Worm (Caenorhabditis elegans) whole organism, young adult: Measurements from ENCODE around the gene str-48.

Experiments used
- C06A6.2 ChIP-seq: fragments of 200-800 bp; sonication (Bioruptor generic); conservative IDR thresholded peaks from 2 replicates; pipeline ENCODE4 v1.3.6; 2022; ENCODE audit warnings: missing genetic modification characterization, missing compliant biosample characterization
- D2030.7 ChIP-seq: fragments of 200-800 bp; sonication (Bioruptor generic); IDR thresholded peaks from 2 replicates; pipeline ENCODE4 v1.3.6; 2022; ENCODE audit warnings: missing genetic modification reagents, missing genetic modification characterization, missing compliant biosample characterization
- F33H1.4 ChIP-seq: fragments of 200-800 bp; sonication (Bioruptor generic); IDR thresholded peaks from 2 replicates; pipeline ENCODE4 v1.3.6; 2022; ENCODE audit warnings: missing genetic modification reagents, missing genetic modification characterization, missing compliant biosample characterization
- F49E8.2 ChIP-seq: sonication (generic microtip); optimal IDR thresholded peaks from 3 replicates; lab custom pipeline; 2017; ENCODE audit warnings: missing genetic modification characterization, mild to moderate bottlenecking, missing compliant biosample characterization, antibody characterized with exemption, moderate library complexity; ENCODE audit not compliant: insufficient read depth
- F55B11.4 ChIP-seq: sonication (generic microtip); optimal IDR thresholded peaks from 2 replicates; lab custom pipeline; 2016; ENCODE audit warnings: missing compliant biosample characterization, missing genetic modification characterization, borderline replicate concordance; ENCODE audit not compliant: insufficient read depth
- F57A8.1 ChIP-seq: fragments of 200-800 bp; sonication (Bioruptor generic); optimal IDR thresholded peaks from 2 replicates; lab custom pipeline; 2018; ENCODE audit warnings: mild to moderate bottlenecking, missing genetic modification characterization, moderate library complexity, missing compliant biosample characterization
- K11D2.4 ChIP-seq: fragments of 200-800 bp; sonication (Bioruptor generic); IDR thresholded peaks from 2 replicates; pipeline ENCODE4 v1.3.6; 2022; ENCODE audit warnings: missing genetic modification reagents, missing genetic modification characterization, missing compliant biosample characterization
- K12H6.12 ChIP-seq: fragments of 200-800 bp; sonication (Bioruptor generic); optimal IDR thresholded peaks from 2 replicates; lab custom pipeline; 2018; ENCODE audit warnings: mild to moderate bottlenecking, missing genetic modification characterization, missing compliant biosample characterization
- Y67H2A.10 ChIP-seq: fragments of 200-800 bp; sonication (Bioruptor generic); conservative IDR thresholded peaks from 2 replicates; pipeline ENCODE4 v1.3.6; 2022; ENCODE audit warnings: missing genetic modification reagents, missing genetic modification characterization, missing compliant biosample characterization
- Y95B8A.8 ChIP-seq: fragments of 200-800 bp; sonication (Bioruptor generic); IDR thresholded peaks from 2 replicates; pipeline ENCODE4 v1.3.6; 2022; ENCODE audit warnings: missing genetic modification reagents, missing genetic modification characterization, missing compliant biosample characterization
- ZK185.1 ChIP-seq: sonication (generic microtip); optimal IDR thresholded peaks from 2 replicates; lab custom pipeline; 2016; ENCODE audit warnings: mild to moderate bottlenecking, missing genetic modification characterization, missing compliant biosample characterization; ENCODE audit not compliant: poor library complexity, severe bottlenecking
- attf-3 ChIP-seq: fragments of 200-800 bp; sonication (Bioruptor generic); conservative IDR thresholded peaks from 2 replicates; pipeline ENCODE4 v1.3.6; 2022; ENCODE audit warnings: missing genetic modification reagents, missing genetic modification characterization, missing compliant biosample characterization
- attf-5 ChIP-seq: fragments of 200-800 bp; sonication (Bioruptor generic); optimal IDR thresholded peaks from 2 replicates; lab custom pipeline; 2018; ENCODE audit warnings: mild to moderate bottlenecking, missing genetic modification characterization, missing compliant biosample characterization
- attf-6 ChIP-seq: fragments of 200-800 bp; sonication (Bioruptor generic); IDR thresholded peaks from 2 replicates; pipeline ENCODE4 v1.3.6; 2022; ENCODE audit warnings: missing genetic modification reagents, missing genetic modification characterization, missing compliant biosample characterization
- ceh-27 ChIP-seq: fragments of 200-800 bp; sonication (Bioruptor generic); optimal IDR thresholded peaks from 2 replicates; lab custom pipeline; 2018; ENCODE audit warnings: mild to moderate bottlenecking, missing genetic modification characterization, moderate library complexity, missing compliant biosample characterization
- ceh-58 ChIP-seq: fragments of 200-800 bp; sonication (Bioruptor generic); IDR thresholded peaks from 2 replicates; pipeline ENCODE4 v1.3.6; 2022; ENCODE audit warnings: missing genetic modification characterization, missing compliant biosample characterization
- chd-7 ChIP-seq: sonication (generic microtip); optimal IDR thresholded peaks from 2 replicates; lab custom pipeline; 2016; ENCODE audit warnings: mild to moderate bottlenecking, missing genetic modification characterization, moderate library complexity, missing compliant biosample characterization
- dox-1 ChIP-seq: fragments of 200-800 bp; sonication (Bioruptor generic); IDR thresholded peaks from 2 replicates; pipeline ENCODE4 v1.3.6; 2022; ENCODE audit warnings: missing genetic modification reagents, missing genetic modification characterization, missing compliant biosample characterization
- dpff-1 ChIP-seq: sonication (generic microtip); optimal IDR thresholded peaks from 2 replicates; lab custom pipeline; 2017; ENCODE audit warnings: mild to moderate bottlenecking, missing genetic modification characterization, missing compliant biosample characterization
- dpl-1 ChIP-seq: fragments of 150-350 bp; optimal IDR thresholded peaks from 2 replicates; lab custom pipeline; 2014; ENCODE audit warnings: missing biosample characterization, missing genetic modification reagents, missing genetic modification characterization
- ekl-4 ChIP-seq: fragments of 200-800 bp; sonication (Bioruptor generic); IDR thresholded peaks from 2 replicates; pipeline ENCODE4 v1.3.6; 2022; ENCODE audit warnings: missing genetic modification reagents, missing genetic modification characterization, missing compliant biosample characterization
- hmg-1.2 ChIP-seq: fragments of 200-800 bp; sonication (Bioruptor generic); IDR thresholded peaks from 2 replicates; pipeline ENCODE4 v1.3.6; 2022; ENCODE audit warnings: missing genetic modification reagents, missing genetic modification characterization, missing compliant biosample characterization
- hrde-1 ChIP-seq: sonication (generic microtip); optimal IDR thresholded peaks from 2 replicates; lab custom pipeline; 2016; ENCODE audit warnings: missing genetic modification characterization, mild to moderate bottlenecking, missing compliant biosample characterization, moderate library complexity, missing genotype, missing genetic modification reagents, borderline replicate concordance
- let-607 ChIP-seq, 2 experiments: fragments of 200-800 bp in 1 of 2; sonication (Bioruptor generic) in 1 of 2; sonication (generic microtip) in 1 of 2; optimal IDR thresholded peaks; 2 replicates each; lab custom pipeline; 2016 to 2018; ENCODE audit warnings: mild to moderate bottlenecking in 2 of 2, missing compliant biosample characterization in 2 of 2, missing genetic modification characterization in 2 of 2, moderate library complexity in 2 of 2, missing genotype in 1 of 2
- lin-35 ChIP-seq, 3 experiments: fragments of 150-350 bp in 2 of 3; sonication (generic microtip) in 1 of 3; optimal IDR thresholded peaks; 2 replicates each; lab custom pipeline; 2014 to 2018; ENCODE audit warnings: missing biosample characterization in 3 of 3, missing genetic modification characterization in 3 of 3, missing genetic modification reagents in 3 of 3
- lin-40 ChIP-seq: sonication (generic microtip); optimal IDR thresholded peaks from 2 replicates; lab custom pipeline; 2016; ENCODE audit warnings: missing genetic modification characterization, mild to moderate bottlenecking, missing compliant biosample characterization, missing genotype, missing genetic modification reagents
- lin-54 ChIP-seq: fragments of 200-800 bp; sonication (Bioruptor generic); optimal IDR thresholded peaks from 2 replicates; lab custom pipeline; 2018; ENCODE audit warnings: mild to moderate bottlenecking, missing genetic modification characterization, missing compliant biosample characterization
- lir-1 ChIP-seq: fragments of 200-800 bp; sonication (Bioruptor generic); conservative IDR thresholded peaks from 2 replicates; pipeline ENCODE4 v1.3.6; 2022; ENCODE audit warnings: missing genetic modification reagents, missing genetic modification characterization, missing compliant biosample characterization
- madf-3 ChIP-seq: fragments of 200-800 bp; sonication (Bioruptor generic); IDR thresholded peaks from 2 replicates; pipeline ENCODE4 v1.3.6; 2022; ENCODE audit warnings: missing genetic modification reagents, missing genetic modification characterization, missing compliant biosample characterization
- madf-6 ChIP-seq: fragments of 200-800 bp; sonication (Bioruptor generic); IDR thresholded peaks from 2 replicates; pipeline ENCODE4 v1.3.6; 2022; ENCODE audit warnings: missing genetic modification reagents, missing genetic modification characterization, missing compliant biosample characterization
- madf-8 ChIP-seq: fragments of 200-800 bp; sonication (Bioruptor generic); conservative IDR thresholded peaks from 2 replicates; pipeline ENCODE4 v1.3.6; 2022; ENCODE audit warnings: missing genetic modification reagents, missing genetic modification characterization, missing compliant biosample characterization
- mcd-1 ChIP-seq: fragments of 200-800 bp; sonication (Bioruptor generic); IDR thresholded peaks from 2 replicates; pipeline ENCODE4 v1.3.6; 2022; ENCODE audit warnings: missing genetic modification reagents, missing genetic modification characterization, missing compliant biosample characterization
- nfyb-1 ChIP-seq: fragments of 200-800 bp; sonication (Bioruptor generic); IDR thresholded peaks from 2 replicates; pipeline ENCODE4 v1.3.6; 2022; ENCODE audit warnings: missing genetic modification reagents, missing genetic modification characterization, missing compliant biosample characterization
- rcor-1 ChIP-seq: fragments of 200-800 bp; sonication (Bioruptor generic); IDR thresholded peaks from 2 replicates; pipeline ENCODE4 v1.3.6; 2022; ENCODE audit warnings: missing genetic modification reagents, missing genetic modification characterization, missing compliant biosample characterization
- sdz-38 ChIP-seq: sonication (generic microtip); optimal IDR thresholded peaks from 2 replicates; lab custom pipeline; 2016; ENCODE audit warnings: missing genotype, missing genetic modification characterization, missing compliant biosample characterization
- snpc-1.1 ChIP-seq: sonication (generic microtip); optimal IDR thresholded peaks from 2 replicates; lab custom pipeline; 2017; ENCODE audit warnings: missing genetic modification characterization, mild to moderate bottlenecking, missing compliant biosample characterization, antibody characterized with exemption, moderate library complexity, missing genotype, missing genetic modification reagents; ENCODE audit not compliant: insufficient read depth
- snpc-3.4 ChIP-seq: sonication (generic microtip); optimal IDR thresholded peaks from 2 replicates; lab custom pipeline; 2017; ENCODE audit warnings: missing genetic modification characterization, mild to moderate bottlenecking, missing compliant biosample characterization, antibody characterized with exemption, moderate library complexity, missing genotype, missing genetic modification reagents
- snpc-4 ChIP-seq, 5 experiments: fragments of 150-350 bp in 1 of 5; sonication (generic microtip) in 4 of 5; optimal IDR thresholded peaks; 2 replicates each; lab custom pipeline; 2014 to 2018; ENCODE audit warnings: missing genetic modification characterization in 5 of 5, missing biosample characterization in 3 of 5, antibody characterized with exemption in 2 of 5, mild to moderate bottlenecking in 2 of 5, missing compliant biosample characterization in 2 of 5, missing genotype in 2 of 5, moderate library complexity in 2 of 5, missing genetic modification reagents in 1 of 5
- somi-1 ChIP-seq: fragments of 200-800 bp; sonication (Bioruptor generic); optimal IDR thresholded peaks from 2 replicates; lab custom pipeline; 2018; ENCODE audit warnings: mild to moderate bottlenecking, missing genetic modification characterization, missing compliant biosample characterization
- sptf-2 ChIP-seq: fragments of 200-800 bp; sonication (Bioruptor generic); optimal IDR thresholded peaks from 2 replicates; lab custom pipeline; 2018; ENCODE audit warnings: mild to moderate bottlenecking, missing genetic modification characterization, missing compliant biosample characterization
- tbp1 ChIP-seq: fragments of 200-800 bp; sonication (Bioruptor generic); optimal IDR thresholded peaks from 2 replicates; lab custom pipeline; 2018; ENCODE audit warnings: mild to moderate bottlenecking, missing genetic modification characterization, missing compliant biosample characterization
- tlf-1 ChIP-seq: fragments of 200-800 bp; sonication (Bioruptor generic); optimal IDR thresholded peaks from 2 replicates; lab custom pipeline; 2018; ENCODE audit warnings: mild to moderate bottlenecking, missing genetic modification characterization, missing compliant biosample characterization
- unc-130 ChIP-seq: sonication (generic microtip); optimal IDR thresholded peaks from 2 replicates; lab custom pipeline; 2016; ENCODE audit warnings: missing genetic modification reagents, missing genetic modification characterization, missing compliant biosample characterization
- ztf-18 ChIP-seq: sonication (generic microtip); optimal IDR thresholded peaks from 2 replicates; lab custom pipeline; 2016; ENCODE audit warnings: missing genotype, mild to moderate bottlenecking, missing genetic modification characterization, missing compliant biosample characterization
- ztf-26 ChIP-seq: sonication (generic microtip); optimal IDR thresholded peaks from 2 replicates; lab custom pipeline; 2017; ENCODE audit warnings: missing genetic modification characterization, missing compliant biosample characterization

str-48 gene

ce11 chrIV:7084632-7085160, 37.1 kb upstream of the str-48 start, which contains the start of gene rps-4 (continued):
- TF ChIP-seq ceh-27 (GFP tag; lab: Kevin White, UChicago) (peak; percentile 70), K12H6.12 (peak; percentile 61), C06A6.2 (GFP tag; lab: Robert Waterston, UW) (0 out of 2 replicates have a peak, but pooled peaks have one; percentile 33), lin-35 (GFP tag; optimal IDR thresholded peaks at IDR 0.05; lab: Kevin White, UChicago) (peak in 2 of 3 experiments; percentile 34 to 52), nfyb-1 (GFP tag; lab: Robert Waterston, UW) (peak; percentile 82), sdz-38 (no peak), madf-3 (GFP tag; lab: Robert Waterston, UW) (peak; percentile 37; the same call in 1 of the 2 replicates), snpc-3.4 (tag; lab: Kevin White, UChicago) (peak; percentile 68), madf-8 (GFP tag; lab: Robert Waterston, UW) (peak; percentile 54), madf-6 (GFP tag; lab: Robert Waterston, UW) (peak; percentile 75), let-607 (tag; optimal IDR thresholded peaks at IDR 0.05; lab: Kevin White, UChicago) (peak; percentile 52 to 90), dpff-1 (tag; lab: Kevin White, UChicago) (no peak), unc-130 (GFP tag; lab: Kevin White, UChicago) (peak; percentile 8), mcd-1 (GFP tag; lab: Robert Waterston, UW) (peak; percentile 98), lir-1 (0 out of 2 replicates have a peak, but pooled peaks have one; percentile 45), F57A8.1 (GFP tag; lab: Kevin White, UChicago) (no peak), K11D2.4 (GFP tag; lab: Robert Waterston, UW) (peak; percentile 56; the same call in 1 of the 2 replicates), tbp1 (GFP tag; lab: Kevin White, UChicago) (peak; percentile 66), ceh-58 (GFP tag; lab: Robert Waterston, UW) (no peak), rcor-1 (peak; percentile 52), Y95B8A.8 (GFP tag; lab: Robert Waterston, UW) (no peak), attf-5 (peak; percentile 87), ekl-4 (GFP tag; lab: Robert Waterston, UW) (peak; percentile 24; the same call in 1 of the 2 replicates), attf-6 (GFP tag; lab: Robert Waterston, UW) (no peak), F33H1.4 (GFP tag; lab: Robert Waterston, UW) (peak; percentile 94), ztf-26 (tag; lab: Kevin White, UChicago) (peak; percentile 19), attf-3 (GFP tag; lab: Robert Waterston, UW) (peak; percentile 68), F55B11.4 (tag; lab: Kevin White, UChicago) (no peak), tlf-1 (peak; percentile 73), F49E8.2 (tag; lab: Kevin White, UChicago) (peak; percentile 74), hrde-1 (tag; lab: Kevin White, UChicago) (peak; percentile 45), hmg-1.2 (GFP tag; lab: Robert Waterston, UW) (peak; percentile 61), Y67H2A.10 (0 out of 2 replicates have a peak, but pooled peaks have one; percentile 35), sptf-2 (GFP tag; lab: Kevin White, UChicago) (no peak), chd-7 (tag; lab: Kevin White, UChicago) (no peak), dpl-1 (GFP tag; lab: Kevin White, UChicago) (peak; percentile 47), D2030.7 (peak; percentile 64), dox-1 (GFP tag; lab: Robert Waterston, UW) (peak; percentile 88), ZK185.1 (tag; lab: Kevin White, UChicago) (peak; percentile 77), lin-40 (tag; lab: Kevin White, UChicago) (peak; percentile 71), lin-54 (GFP tag; lab: Kevin White, UChicago) (peak; percentile 73), snpc-1.1 (peak; percentile 14), somi-1 (GFP tag; lab: Kevin White, UChicago) (peak; percentile 24), ztf-18 (tag; lab: Kevin White, UChicago) (peak; percentile 84), snpc-4 (GFP tag; optimal IDR thresholded peaks at IDR 0.05; lab: Kevin White, UChicago) (peak; percentile 37), snpc-4 (tag; optimal IDR thresholded peaks at IDR 0.05; lab: Kevin White, UChicago) (peak; percentile 60 to 88 (median 76))
